Worm (Caenorhabditis elegans) whole organism, mixed stage, embryonic: ENCODE measurements around the gene C08E8.10.

Source experiments
- blmp-1 ChIP-seq: fragments of 150-350 bp; optimal IDR thresholded peaks from 2 replicates; lab custom pipeline; 2014; ENCODE audit warnings: missing biosample characterization, missing genetic modification characterization
- ceh-39 ChIP-seq: fragments of 150-350 bp; optimal IDR thresholded peaks from 2 replicates; lab custom pipeline; 2014; ENCODE audit warnings: missing biosample characterization, missing genetic modification characterization
- ceh-43 ChIP-seq: fragments of 200-800 bp; sonication (Bioruptor generic); optimal IDR thresholded peaks from 2 replicates; lab custom pipeline; 2018; ENCODE audit warnings: mild to moderate bottlenecking, missing genetic modification characterization, moderate library complexity, missing compliant biosample characterization
- elt-3 ChIP-seq: fragments of 150-350 bp; optimal IDR thresholded peaks from 2 replicates; lab custom pipeline; 2014; ENCODE audit warnings: missing biosample characterization, missing genetic modification characterization
- lsy-2 ChIP-seq: fragments of 150-350 bp; optimal IDR thresholded peaks from 2 replicates; lab custom pipeline; 2014; ENCODE audit warnings: missing biosample characterization, missing genetic modification characterization
- mab-5 ChIP-seq: fragments of 150-350 bp; optimal IDR thresholded peaks from 2 replicates; lab custom pipeline; 2014; ENCODE audit warnings: missing biosample characterization, missing genetic modification characterization
- nhr-12 ChIP-seq: fragments of 150-350 bp; optimal IDR thresholded peaks from 2 replicates; lab custom pipeline; 2014; ENCODE audit warnings: missing biosample characterization, missing genetic modification characterization
- pha-4 ChIP-seq: fragments of 150-350 bp; optimal IDR thresholded peaks from 2 replicates; lab custom pipeline; 2018; ENCODE audit warnings: missing biosample characterization, missing genetic modification reagents, missing genetic modification characterization
- snpc-4 ChIP-seq: fragments of 150-350 bp; optimal IDR thresholded peaks from 2 replicates; lab custom pipeline; 2014; ENCODE audit warnings: missing biosample characterization, missing genetic modification characterization
- unc-62 ChIP-seq: fragments of 150-350 bp; optimal IDR thresholded peaks from 2 replicates; lab custom pipeline; 2014; ENCODE audit warnings: missing biosample characterization, missing genetic modification reagents, missing genetic modification characterization
- ztf-11 ChIP-seq: fragments of 150-350 bp; optimal IDR thresholded peaks from 2 replicates; lab custom pipeline; 2014; ENCODE audit warnings: missing biosample characterization, missing genetic modification characterization

DNA sequence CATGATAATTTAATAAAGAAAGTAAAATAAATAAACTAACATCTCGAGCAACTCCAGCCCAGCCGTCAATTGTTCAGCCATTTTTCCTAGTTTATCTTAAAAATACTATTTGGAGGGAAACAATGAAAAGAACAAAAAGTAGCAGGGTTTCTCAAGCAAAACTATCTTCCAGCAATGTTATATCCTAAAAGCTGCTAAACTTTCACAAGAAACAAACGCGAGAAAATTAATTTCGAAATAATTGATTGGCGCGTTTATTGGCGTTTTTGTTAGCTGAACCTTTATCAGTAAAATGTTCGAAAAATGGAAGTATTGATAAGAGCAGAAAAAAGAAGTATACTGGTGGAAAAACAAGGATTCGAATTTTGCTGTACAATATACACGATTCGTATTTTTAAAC is 16.5 kb downstream of the C08E8.10 start, which contains the start of gene B0462.5:
- no peak for TF ChIP-seq unc-62 (GFP tag; lab: Kevin White, UChicago)
- TF ChIP-seq snpc-4 (tag; lab: Kevin White, UChicago), result no peak
- TF ChIP-seq lsy-2 (tag; lab: Kevin White, UChicago), result no peak
- no peak for TF ChIP-seq ceh-39
- TF ChIP-seq nhr-12 (tag; lab: Kevin White, UChicago), result no peak
- no peak for TF ChIP-seq mab-5 (tag; lab: Kevin White, UChicago)
- TF ChIP-seq ceh-43 (GFP tag; lab: Kevin White, UChicago), result no peak
- TF ChIP-seq pha-4 (tag; lab: Kevin White, UChicago), result no peak
- TF ChIP-seq ztf-11, result no peak
- no peak for TF ChIP-seq elt-3 (tag; lab: Kevin White, UChicago)
- no peak for TF ChIP-seq blmp-1 (tag; lab: Kevin White, UChicago)
